Fruit fly (Drosophila melanogaster) whole organism, prepupa: ENCODE results near the gene Mnat9.

Source experiments
- CG4318 ChIP-seq: fragments of 200-800 bp; sonication (Bioruptor generic); optimal IDR thresholded peaks from 3 replicates; lab custom pipeline; 2017; ENCODE audit warnings: missing biosample characterization, mild to moderate bottlenecking, missing genetic modification characterization
- CG6792 ChIP-seq: fragments of 200-800 bp; sonication (Bioruptor generic); optimal IDR thresholded peaks from 3 replicates; lab custom pipeline; 2016; ENCODE audit warnings: missing biosample characterization, missing genetic modification characterization
- CG6854 ChIP-seq: fragments of 200-800 bp; sonication (Bioruptor generic); optimal IDR thresholded peaks from 2 replicates; lab custom pipeline; 2017; ENCODE audit warnings: missing biosample characterization, mild to moderate bottlenecking, missing genetic modification characterization
- Eip78C ChIP-seq: fragments of 200-800 bp; sonication (Bioruptor generic); peaks from one replicate; lab custom pipeline; 2016; ENCODE audit warnings: missing biosample characterization, missing genetic modification characterization
- Ets96B ChIP-seq: fragments of 200-800 bp; optimal IDR thresholded peaks from 2 replicates; lab custom pipeline; 2019; ENCODE audit warnings: missing biosample characterization, mild to moderate bottlenecking, missing genetic modification characterization, moderate library complexity
- Hr39 ChIP-seq: fragments of 200-800 bp; sonication (Bioruptor generic); optimal IDR thresholded peaks from 2 replicates; lab custom pipeline; 2016; ENCODE audit warnings: missing biosample characterization, missing genetic modification characterization
- Lpt ChIP-seq: fragments of 200-800 bp; sonication (Bioruptor generic); optimal IDR thresholded peaks from 3 replicates; lab custom pipeline; 2016; ENCODE audit warnings: missing biosample characterization, missing genetic modification characterization
- Sox14 ChIP-seq: fragments of 200-800 bp; sonication (Bioruptor generic); optimal IDR thresholded peaks from 3 replicates; lab custom pipeline; 2016; ENCODE audit warnings: missing biosample characterization, missing genetic modification characterization
- acj6 ChIP-seq: fragments of 200-800 bp; sonication (Bioruptor generic); optimal IDR thresholded peaks from 3 replicates; lab custom pipeline; 2016; ENCODE audit warnings: missing biosample characterization, missing genetic modification characterization
- esn ChIP-seq: fragments of 200-800 bp; sonication (Bioruptor generic); optimal IDR thresholded peaks from 2 replicates; lab custom pipeline; 2016; ENCODE audit warnings: missing biosample characterization, mild to moderate bottlenecking, missing genetic modification characterization, moderate library complexity
- net ChIP-seq: fragments of 200-800 bp; sonication (Bioruptor generic); optimal IDR thresholded peaks from 3 replicates; lab custom pipeline; 2016; ENCODE audit warnings: missing biosample characterization, missing genetic modification characterization

- no peak for TF ChIP-seq acj6 (GFP tag; lab: Kevin White, UChicago)
- no peak for TF ChIP-seq Lpt
- TF ChIP-seq CG4318 (GFP tag; lab: Kevin White, UChicago), result no peak
- TF ChIP-seq esn (GFP tag; lab: Kevin White, UChicago), result no peak
- no peak for TF ChIP-seq CG6854 (GFP tag; lab: Kevin White, UChicago)
- no peak for TF ChIP-seq Ets96B (tag; lab: Kevin White, UChicago)
- TF ChIP-seq Hr39, result no peak
- TF ChIP-seq Sox14 (GFP tag; lab: Kevin White, UChicago), result no peak
- TF ChIP-seq net (GFP tag; lab: Kevin White, UChicago), result no peak
- TF ChIP-seq CG6792 (GFP tag; lab: Kevin White, UChicago), result no peak
- TF ChIP-seq Eip78C (GFP tag; lab: Kevin White, UChicago), result no peak
Observed at dm6 chr3R:31590281-31590680, 25.7 kb downstream of the Mnat9 start, which contains the start of gene CG1638.
